Worm (Caenorhabditis elegans) whole organism, early embryonic: ENCODE data around the gene str-89.

Source experiments
- B0310.2 ChIP-seq: sonication (generic microtip); optimal IDR thresholded peaks from 2 replicates; lab custom pipeline; 2016; ENCODE audit warnings: mild to moderate bottlenecking, missing genetic modification characterization, missing compliant biosample characterization
- F13C5.2 ChIP-seq: sonication (generic microtip); optimal IDR thresholded peaks from 2 replicates; lab custom pipeline; 2017; ENCODE audit warnings: mild to moderate bottlenecking, missing genetic modification characterization, inconsistent platforms, missing compliant biosample characterization
- aly-1 ChIP-seq: sonication (generic microtip); optimal IDR thresholded peaks from 2 replicates; lab custom pipeline; 2016; ENCODE audit warnings: missing genetic modification characterization, missing compliant biosample characterization
- ama-1 ChIP-seq: fragments of 150-350 bp; optimal IDR thresholded peaks from 2 replicates; lab custom pipeline; 2014
- ceh-13 ChIP-seq: fragments of 200-800 bp; sonication (Bioruptor generic); optimal IDR thresholded peaks from 2 replicates; lab custom pipeline; 2018; ENCODE audit warnings: mild to moderate bottlenecking, missing genetic modification characterization, missing compliant biosample characterization
- ceh-36 ChIP-seq: sonication (generic microtip); optimal IDR thresholded peaks from 2 replicates; lab custom pipeline; 2016; ENCODE audit warnings: missing genetic modification characterization, inconsistent platforms, missing compliant biosample characterization
- ets-7 ChIP-seq: sonication (generic microtip); optimal IDR thresholded peaks from 2 replicates; lab custom pipeline; 2016; ENCODE audit warnings: missing genotype, missing genetic modification characterization, missing compliant biosample characterization
- flt-1 ChIP-seq: fragments of 200-800 bp; sonication (Bioruptor generic); IDR thresholded peaks from 2 replicates; pipeline ENCODE4 v1.3.6; 2022; ENCODE audit warnings: missing genetic modification characterization, missing compliant biosample characterization
- hmbx-1 ChIP-seq: sonication (generic microtip); optimal IDR thresholded peaks from 2 replicates; lab custom pipeline; 2016; ENCODE audit warnings: mild to moderate bottlenecking, missing genetic modification characterization, missing compliant biosample characterization
- hmg-4 ChIP-seq: fragments of 200-800 bp; sonication (Bioruptor generic); optimal IDR thresholded peaks from 2 replicates; lab custom pipeline; 2018; ENCODE audit warnings: mild to moderate bottlenecking, missing genetic modification characterization, missing compliant biosample characterization
- hnd-1 ChIP-seq: sonication (generic microtip); optimal IDR thresholded peaks from 2 replicates; lab custom pipeline; 2016; ENCODE audit warnings: missing genetic modification characterization, missing compliant biosample characterization
- pes-1 ChIP-seq: fragments of 200-800 bp; sonication (Bioruptor generic); IDR thresholded peaks from 2 replicates; pipeline ENCODE4 v1.3.6; 2022; ENCODE audit warnings: missing genetic modification reagents, missing genetic modification characterization, missing compliant biosample characterization
- scrt-1 ChIP-seq: fragments of 200-800 bp; sonication (Bioruptor generic); IDR thresholded peaks from 2 replicates; pipeline ENCODE4 v1.3.6; 2022; ENCODE audit warnings: missing genetic modification characterization, missing compliant biosample characterization
- sea-1 ChIP-seq: fragments of 200-800 bp; sonication (Bioruptor generic); conservative IDR thresholded peaks from 2 replicates; pipeline ENCODE4 v1.3.6; 2022; ENCODE audit warnings: missing genetic modification characterization, missing compliant biosample characterization
- tbx-11 ChIP-seq: fragments of 200-800 bp; sonication (Bioruptor generic); IDR thresholded peaks from 2 replicates; pipeline ENCODE4 v1.3.6; 2022; ENCODE audit warnings: missing genetic modification characterization, missing compliant biosample characterization
- tbx-37 ChIP-seq: fragments of 200-800 bp; sonication (Bioruptor generic); conservative IDR thresholded peaks from 2 replicates; pipeline ENCODE4 v1.3.6; 2022; ENCODE audit warnings: missing genetic modification reagents, missing genetic modification characterization, missing compliant biosample characterization
- tra-4 ChIP-seq: sonication (generic microtip); optimal IDR thresholded peaks from 2 replicates; lab custom pipeline; 2017; ENCODE audit warnings: missing genetic modification characterization, missing compliant biosample characterization

Gene str-89

DNA sequence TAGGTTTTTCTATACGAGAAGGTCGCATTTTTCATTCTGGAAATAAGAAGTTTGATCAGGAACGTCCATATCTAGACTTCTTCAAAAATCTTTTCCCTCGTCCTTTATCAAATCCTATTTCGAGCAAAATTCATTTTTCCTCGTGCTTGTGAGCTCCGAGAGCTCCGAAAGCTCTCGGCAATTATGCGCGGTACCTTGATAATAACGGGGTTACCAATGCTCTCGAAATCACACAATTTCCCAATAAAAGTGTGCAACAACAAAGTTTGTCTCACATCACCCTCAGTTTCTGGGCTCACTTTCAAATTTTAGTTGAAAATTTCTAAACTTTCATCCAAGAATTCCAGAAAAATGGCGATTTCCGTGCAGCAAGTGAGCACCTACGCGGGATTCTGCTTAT, at the start of gene str-89:
TSS of gene str-89 (plus strand) at position 301 of the 400 bp plus-strand sequence.
- TF ChIP-seq scrt-1 (GFP tag; lab: Robert Waterston, UW): no peak
- no peak for TF ChIP-seq aly-1 (tag; lab: Kevin White, UChicago)
- TF ChIP-seq tra-4 (tag; lab: Kevin White, UChicago): no peak
- no peak for TF ChIP-seq ceh-36 (tag; lab: Kevin White, UChicago)
- no peak for TF ChIP-seq F13C5.2 (tag; lab: Kevin White, UChicago)
- TF ChIP-seq sea-1: no peak
- no peak for TF ChIP-seq hnd-1 (tag; lab: Kevin White, UChicago)

DNA sequence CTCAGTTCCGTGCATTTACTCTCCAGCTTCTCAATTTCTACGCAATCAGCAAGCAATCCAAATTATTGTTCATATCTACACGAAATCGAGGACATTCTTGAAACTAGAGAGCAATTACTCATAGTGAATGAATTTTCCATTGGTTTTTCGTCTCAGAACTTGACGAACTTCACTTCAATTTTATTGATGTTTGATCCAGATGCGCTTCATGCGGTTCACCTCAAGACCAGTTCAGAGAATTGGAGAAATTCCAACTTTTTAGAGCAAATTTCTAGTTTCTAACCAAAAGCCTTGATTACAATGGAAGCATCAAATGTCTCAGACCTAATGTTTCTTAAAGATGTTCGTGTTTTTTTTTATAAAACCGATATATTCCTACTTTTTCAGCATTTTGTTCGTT, 48.4 kb upstream of the str-89 start, which contains the start of gene Y6G8.8:
TSS of gene Y6G8.8 (plus strand) at position 301 of the 400 bp plus-strand sequence.
- no peak for TF ChIP-seq ets-7 (tag; lab: Kevin White, UChicago)
- no peak for TF ChIP-seq ama-1
- TF ChIP-seq sea-1: no peak
- no peak for TF ChIP-seq F13C5.2 (tag; lab: Kevin White, UChicago)

ce11 chrV:17623230-17623629, 45.4 kb upstream of the str-89 start, which contains the start of gene F57G4.1:
Gene F57G4.1, plus strand, starts transcription at chrV:17623530.
- TF ChIP-seq tra-4 (tag; lab: Kevin White, UChicago): no peak

- TF ChIP-seq hmg-4 (GFP tag; lab: Kevin White, UChicago): no peak
- no peak for TF ChIP-seq B0310.2 (tag; lab: Kevin White, UChicago)
- TF ChIP-seq hmbx-1 (tag; lab: Kevin White, UChicago): no peak
- no peak for TF ChIP-seq ets-7 (tag; lab: Kevin White, UChicago)
- TF ChIP-seq ceh-36 (tag; lab: Kevin White, UChicago): no peak
- no peak for TF ChIP-seq tra-4 (tag; lab: Kevin White, UChicago)
- TF ChIP-seq tbx-37 (GFP tag; lab: Robert Waterston, UW): no peak
- no peak for TF ChIP-seq ama-1
- no peak for TF ChIP-seq scrt-1 (GFP tag; lab: Robert Waterston, UW)
- no peak for TF ChIP-seq F13C5.2 (tag; lab: Kevin White, UChicago)
- no peak for TF ChIP-seq ceh-13 (GFP tag; lab: Kevin White, UChicago)
- TF ChIP-seq sea-1: no peak
- no peak for TF ChIP-seq hnd-1 (tag; lab: Kevin White, UChicago)
These were observed 43.7 kb upstream of the str-89 start, which contains the start of gene F57G4.11 for ce11 chrV:17624906-17625305. Gene F57G4.11, plus strand, starts transcription at chrV:17625206.

ce11 chrV:17628566-17628965, 40.1 kb upstream of the str-89 start, which contains the start of gene F57G4.10:
Gene F57G4.10, plus strand, starts transcription at chrV:17628866.
- TF ChIP-seq hmbx-1 (tag; lab: Kevin White, UChicago) (no peak), F13C5.2 (tag; lab: Kevin White, UChicago) (no peak), sea-1 (no peak), scrt-1 (GFP tag; lab: Robert Waterston, UW) (no peak), B0310.2 (tag; lab: Kevin White, UChicago) (no peak), pes-1 (GFP tag; lab: Robert Waterston, UW) (no peak), tbx-37 (GFP tag; lab: Robert Waterston, UW) (no peak)

- TF ChIP-seq pes-1 (GFP tag; lab: Robert Waterston, UW) (no peak), hmg-4 (GFP tag; lab: Kevin White, UChicago) (no peak), B0310.2 (tag; lab: Kevin White, UChicago) (no peak), hnd-1 (tag; lab: Kevin White, UChicago) (no peak)
These were observed 18.2 kb upstream of the str-89 start, which contains the start of gene fbxa-192 for ce11 chrV:17650427-17650826. Gene fbxa-192, minus strand, starts transcription at chrV:17650527.

- TF ChIP-seq sea-1 (no peak), scrt-1 (GFP tag; lab: Robert Waterston, UW) (no peak), flt-1 (GFP tag; lab: Robert Waterston, UW) (no peak), ama-1 (no peak), tra-4 (tag; lab: Kevin White, UChicago) (no peak), tbx-37 (GFP tag; lab: Robert Waterston, UW) (no peak), F13C5.2 (tag; lab: Kevin White, UChicago) (no peak), hmbx-1 (tag; lab: Kevin White, UChicago) (no peak), hmg-4 (GFP tag; lab: Kevin White, UChicago) (no peak), B0310.2 (tag; lab: Kevin White, UChicago) (no peak)
These were observed 13.4 kb upstream of the str-89 start for ce11 chrV:17655205-17655604.

ce11 chrV:17658824-17659223, 9.8 kb upstream of the str-89 start:
- TF ChIP-seq aly-1 (tag; lab: Kevin White, UChicago) (no peak), ets-7 (tag; lab: Kevin White, UChicago) (no peak), flt-1 (GFP tag; lab: Robert Waterston, UW) (no peak), sea-1 (no peak), tbx-37 (GFP tag; lab: Robert Waterston, UW) (no peak), pes-1 (GFP tag; lab: Robert Waterston, UW) (no peak), scrt-1 (GFP tag; lab: Robert Waterston, UW) (no peak), tra-4 (tag; lab: Kevin White, UChicago) (no peak), tbx-11 (GFP tag; lab: Robert Waterston, UW) (no peak), ceh-36 (tag; lab: Kevin White, UChicago) (no peak), hnd-1 (tag; lab: Kevin White, UChicago) (no peak), B0310.2 (tag; lab: Kevin White, UChicago) (no peak), ama-1 (no peak), hmbx-1 (tag; lab: Kevin White, UChicago) (no peak), F13C5.2 (tag; lab: Kevin White, UChicago) (no peak), hmg-4 (GFP tag; lab: Kevin White, UChicago) (no peak), ceh-13 (GFP tag; lab: Kevin White, UChicago) (no peak)
